Worm (Caenorhabditis elegans) whole organism, midembryonic: Measurements from ENCODE around the gene C18D4.12.

Experiments used
- T22C8.4 ChIP-seq: fragments of 200-800 bp; sonication (Bioruptor generic); IDR thresholded peaks from 2 replicates; pipeline ENCODE4 v1.3.6; 2022; ENCODE audit warnings: missing genetic modification characterization, missing compliant biosample characterization
- cog-1 ChIP-seq: sonication (generic microtip); optimal IDR thresholded peaks from 2 replicates; lab custom pipeline; 2016; ENCODE audit warnings: missing genetic modification characterization, missing compliant biosample characterization
- klf-2 ChIP-seq: fragments of 200-800 bp; sonication (Bioruptor generic); conservative IDR thresholded peaks from 2 replicates; pipeline ENCODE4 v1.3.6; 2022; ENCODE audit warnings: missing genetic modification reagents, missing genetic modification characterization, missing compliant biosample characterization
- med-1 ChIP-seq: sonication (generic microtip); optimal IDR thresholded peaks from 2 replicates; lab custom pipeline; 2017; ENCODE audit warnings: missing genetic modification characterization, mild to moderate bottlenecking, missing compliant biosample characterization, antibody characterized with exemption, missing genetic modification reagents; ENCODE audit not compliant: insufficient read depth
- ref-1 ChIP-seq: fragments of 200-800 bp; sonication (Bioruptor generic); conservative IDR thresholded peaks from 2 replicates; pipeline ENCODE4 v1.3.6; 2022; ENCODE audit warnings: missing genetic modification reagents, missing genetic modification characterization, missing compliant biosample characterization
- tab-1 ChIP-seq: fragments of 200-800 bp; sonication (Bioruptor generic); IDR thresholded peaks from 2 replicates; pipeline ENCODE4 v1.3.6; 2022; ENCODE audit warnings: missing genetic modification characterization, missing compliant biosample characterization
- ztf-23 ChIP-seq: fragments of 200-800 bp; sonication (Bioruptor generic); IDR thresholded peaks from 2 replicates; pipeline ENCODE4 v1.3.6; 2022; ENCODE audit warnings: missing genetic modification reagents, missing genetic modification characterization, missing compliant biosample characterization
- ztf-29 ChIP-seq: fragments of 200-800 bp; sonication (Bioruptor generic); IDR thresholded peaks from 2 replicates; pipeline ENCODE4 v1.3.6; 2022; ENCODE audit warnings: missing genetic modification reagents, missing genetic modification characterization, missing compliant biosample characterization

ce11 chrV:17566850-17567249, 36.5 kb upstream of the C18D4.12 start, which contains the start of gene C38D9.2:
- TF ChIP-seq T22C8.4: no peak
- TF ChIP-seq cog-1 (tag; lab: Kevin White, UChicago): no peak
- TF ChIP-seq ztf-23 (GFP tag; lab: Robert Waterston, UW): no peak
- TF ChIP-seq med-1 (GFP tag; lab: Kevin White, UChicago): no peak
- no peak for TF ChIP-seq klf-2
- no peak for TF ChIP-seq ztf-29
- TF ChIP-seq ref-1 (GFP tag; lab: Robert Waterston, UW): no peak
- TF ChIP-seq tab-1: no peak
